Worm (Caenorhabditis elegans) whole organism, late embryonic: ENCODE data around the gene srxa-11.

Experiments used
- C08G9.2 ChIP-seq: sonication (generic microtip); optimal IDR thresholded peaks from 2 replicates; lab custom pipeline; 2016; ENCODE audit warnings: mild to moderate bottlenecking, missing genetic modification characterization, moderate library complexity, missing compliant biosample characterization
- K09A11.1 ChIP-seq: sonication (generic microtip); optimal IDR thresholded peaks from 2 replicates; lab custom pipeline; 2017; ENCODE audit warnings: antibody characterized with exemption, mild to moderate bottlenecking, missing genetic modification characterization, missing compliant biosample characterization; ENCODE audit not compliant: insufficient read depth
- T23F11.4 ChIP-seq: fragments of 200-800 bp; sonication (Bioruptor generic); optimal IDR thresholded peaks from 2 replicates; lab custom pipeline; 2018; ENCODE audit warnings: mild to moderate bottlenecking, missing genetic modification characterization, missing compliant biosample characterization
- ahr-1 ChIP-seq: sonication (generic microtip); optimal IDR thresholded peaks from 2 replicates; lab custom pipeline; 2016; ENCODE audit warnings: missing genetic modification characterization, missing compliant biosample characterization
- ceh-34 ChIP-seq: sonication (generic microtip); optimal IDR thresholded peaks from 2 replicates; lab custom pipeline; 2016; ENCODE audit warnings: mild to moderate bottlenecking, missing genetic modification characterization, missing compliant biosample characterization
- ceh-45 ChIP-seq: fragments of 200-800 bp; sonication (Bioruptor generic); IDR thresholded peaks from 2 replicates; pipeline ENCODE4 v1.3.6; 2022; ENCODE audit warnings: missing genetic modification reagents, missing genetic modification characterization, missing compliant biosample characterization
- dmd-4 ChIP-seq: sonication (generic microtip); optimal IDR thresholded peaks from 2 replicates; lab custom pipeline; 2016; ENCODE audit warnings: borderline replicate concordance, missing genetic modification characterization, missing compliant biosample characterization
- dve-1 ChIP-seq: sonication (generic microtip); optimal IDR thresholded peaks from 2 replicates; lab custom pipeline; 2017; ENCODE audit warnings: antibody characterized with exemption, mild to moderate bottlenecking, missing genetic modification characterization, missing compliant biosample characterization
- gmeb-2 ChIP-seq: sonication (generic microtip); optimal IDR thresholded peaks from 2 replicates; lab custom pipeline; 2016; ENCODE audit warnings: missing genetic modification characterization, inconsistent platforms, missing compliant biosample characterization
- hlh-13 ChIP-seq: fragments of 200-800 bp; sonication (Bioruptor generic); optimal IDR thresholded peaks from 2 replicates; lab custom pipeline; 2018; ENCODE audit warnings: mild to moderate bottlenecking, missing genetic modification characterization, missing compliant biosample characterization
- nhr-11 ChIP-seq: fragments of 150-350 bp; optimal IDR thresholded peaks from 2 replicates; lab custom pipeline; 2014; ENCODE audit warnings: missing biosample characterization, missing genetic modification characterization
- pag-3 ChIP-seq: sonication (generic microtip); optimal IDR thresholded peaks from 2 replicates; lab custom pipeline; 2016; ENCODE audit warnings: missing compliant biosample characterization, missing genetic modification characterization, borderline replicate concordance
- pax-1 ChIP-seq: fragments of 150-350 bp; optimal IDR thresholded peaks from 2 replicates; lab custom pipeline; 2014; ENCODE audit warnings: missing biosample characterization, missing genetic modification characterization

ce11 chrV:13963279-13963976 is 39.5 kb downstream of the srxa-11 start, which contains the start of gene sao-1:
- TF ChIP-seq ahr-1 (tag; lab: Kevin White, UChicago) (no peak), gmeb-2 (tag; lab: Kevin White, UChicago) (no peak), ceh-34 (no peak), C08G9.2 (tag; lab: Kevin White, UChicago) (no peak), ceh-45 (GFP tag; lab: Robert Waterston, UW) (no peak), nhr-11 (no peak), T23F11.4 (GFP tag; lab: Kevin White, UChicago) (no peak), dmd-4 (tag; lab: Kevin White, UChicago) (no peak), hlh-13 (no peak), pag-3 (tag; lab: Kevin White, UChicago) (no peak), dve-1 (tag; lab: Kevin White, UChicago) (no peak), pax-1 (no peak), K09A11.1 (tag; lab: Kevin White, UChicago) (no peak)
